Worm (Caenorhabditis elegans): Measurements from ENCODE around the gene T12A7.2.

The T12A7.2 gene

DNA sequence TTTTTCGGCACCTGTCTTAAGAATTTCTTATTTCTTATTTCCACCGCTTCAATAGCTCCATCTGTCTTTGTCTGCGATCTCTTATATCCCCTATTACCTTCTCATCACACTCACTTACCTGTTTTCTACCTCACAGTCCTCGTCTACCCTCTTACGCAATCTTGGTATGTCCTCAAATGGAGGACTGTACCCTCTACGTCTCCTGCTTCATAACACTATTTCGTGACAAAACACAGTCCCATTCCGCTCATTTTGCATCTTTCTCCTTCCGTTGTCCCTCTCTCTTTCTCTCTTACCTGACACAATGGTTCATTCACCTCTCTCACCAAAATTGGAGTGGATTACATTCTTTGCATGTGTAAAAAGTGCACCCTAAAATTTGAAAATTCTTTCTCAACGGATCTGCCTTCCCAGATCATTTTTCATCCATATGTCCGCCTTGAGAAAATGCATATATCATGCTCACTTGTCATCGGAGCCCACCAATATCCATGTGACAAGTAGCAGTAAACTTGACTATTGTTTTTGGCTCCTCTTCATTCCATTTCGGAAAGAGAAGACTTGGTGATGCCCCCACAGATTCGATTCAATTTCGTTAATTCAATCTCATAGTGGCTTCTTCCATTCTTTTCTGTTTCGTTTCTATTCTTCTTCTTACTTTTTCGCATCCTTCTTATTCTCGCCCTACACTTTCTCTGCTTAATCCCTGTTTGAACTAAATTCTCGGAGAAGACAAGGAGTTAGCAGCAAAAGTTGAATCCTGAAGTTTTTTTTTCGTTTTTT lies 43.6 kb downstream of the T12A7.2 start:
- TF ChIP-seq dpl-1 (GFP tag; optimal IDR thresholded peaks at IDR 0.05) (no peak), hmg-1.2 (GFP tag; IDR thresholded peaks at IDR 0.05) (peak; percentile 22; the same call in 1 of the 2 replicates), ets-4 (GFP tag; optimal IDR thresholded peaks at IDR 0.05) (no peak), F23B12.7 (tag; optimal IDR thresholded peaks at IDR 0.05; ENCODE audit: insufficient read depth) (no peak)

DNA sequence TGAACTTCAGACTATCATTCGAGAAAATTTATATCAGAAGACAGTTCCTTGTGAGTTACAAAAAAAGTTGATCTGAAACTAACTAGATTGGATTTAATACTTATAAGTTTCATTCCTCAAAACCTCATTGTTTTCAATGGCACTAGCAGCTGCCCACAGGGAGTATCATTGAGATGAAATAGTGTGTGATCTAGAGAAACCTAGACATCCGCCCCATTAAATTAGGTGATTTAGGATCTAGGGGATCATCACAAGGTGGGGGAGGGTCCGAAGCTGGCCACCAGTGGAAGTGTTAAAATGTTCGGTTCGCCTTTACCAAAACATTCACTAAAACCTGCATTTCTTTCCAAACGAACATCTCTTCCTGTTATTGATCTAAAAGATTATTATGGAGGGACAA lies 44.5 kb downstream of the T12A7.2 start:
- TF ChIP-seq let-607 (tag; optimal IDR thresholded peaks at IDR 0.05), result no peak
- no peak for TF ChIP-seq attf-6 (GFP tag; IDR thresholded peaks at IDR 0.05)
- TF ChIP-seq ztf-3 (GFP tag; optimal IDR thresholded peaks at IDR 0.05), result no peak
- TF ChIP-seq mxl-1 (tag; optimal IDR thresholded peaks at IDR 0.05), result no peak
- no peak for TF ChIP-seq snpc-3.4 (tag; optimal IDR thresholded peaks at IDR 0.05)
- no peak for TF ChIP-seq ceh-27 (GFP tag; optimal IDR thresholded peaks at IDR 0.05)
- TF ChIP-seq egl-44 (GFP tag; IDR thresholded peaks at IDR 0.05), result no peak
- TF ChIP-seq F22D6.2 (tag; optimal IDR thresholded peaks at IDR 0.05), result no peak
- no peak for TF ChIP-seq athp-1 (tag; optimal IDR thresholded peaks at IDR 0.05)
- no peak for TF ChIP-seq madf-10 (tag; optimal IDR thresholded peaks at IDR 0.05)
- no peak for TF ChIP-seq F52B5.7 (tag; optimal IDR thresholded peaks at IDR 0.05)
- no peak for TF ChIP-seq hlh-26 (GFP tag; conservative IDR thresholded peaks at IDR 0.05)
- no peak for TF ChIP-seq lsl-1 (GFP tag; optimal IDR thresholded peaks at IDR 0.05)
- no peak for TF ChIP-seq lin-35 (GFP tag; optimal IDR thresholded peaks at IDR 0.05)
- no peak for TF ChIP-seq hrde-1 (tag; optimal IDR thresholded peaks at IDR 0.05; ENCODE audit: borderline replicate concordance)
- no peak for TF ChIP-seq ceh-58 (GFP tag; IDR thresholded peaks at IDR 0.05)
- no peak for TF ChIP-seq gei-17 (GFP tag; optimal IDR thresholded peaks at IDR 0.05)
- no peak for TF ChIP-seq K11D2.4 (GFP tag; IDR thresholded peaks at IDR 0.05)

DNA sequence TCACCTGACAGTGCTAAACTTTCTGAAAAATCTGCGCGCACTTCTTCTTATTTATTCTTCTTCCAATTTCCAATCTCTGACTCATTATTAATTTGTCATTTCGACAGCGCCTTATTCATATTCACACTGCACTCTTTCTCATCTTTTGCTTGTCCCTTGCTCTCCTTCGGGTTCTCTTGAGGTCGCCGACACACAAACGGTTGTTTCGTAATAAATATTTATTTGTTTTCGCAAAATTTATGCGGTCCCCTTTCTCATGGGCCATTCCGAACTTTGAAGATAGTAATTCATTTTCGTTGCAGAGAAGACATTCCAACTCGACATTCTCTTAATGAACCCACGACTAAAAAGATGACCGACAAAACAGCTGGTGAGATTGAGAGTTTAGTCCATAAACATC lies 46.2 kb downstream of the T12A7.2 start, which contains the start of gene magi-1:
magi-1 (plus strand) TSS at position 301 of the 400 bp plus-strand sequence.
- TF ChIP-seq cebp-1 (GFP tag; IDR thresholded peaks at IDR 0.05), result no peak
- TF ChIP-seq cebp-1 (tag; optimal IDR thresholded peaks at IDR 0.05), result no peak
- TF ChIP-seq Y56A3A.18 (GFP tag; IDR thresholded peaks at IDR 0.05), result no peak
- no peak for TF ChIP-seq xnd-1 (tag; optimal IDR thresholded peaks at IDR 0.05)
- no peak for TF ChIP-seq efl-1 (GFP tag; optimal IDR thresholded peaks at IDR 0.05)

DNA sequence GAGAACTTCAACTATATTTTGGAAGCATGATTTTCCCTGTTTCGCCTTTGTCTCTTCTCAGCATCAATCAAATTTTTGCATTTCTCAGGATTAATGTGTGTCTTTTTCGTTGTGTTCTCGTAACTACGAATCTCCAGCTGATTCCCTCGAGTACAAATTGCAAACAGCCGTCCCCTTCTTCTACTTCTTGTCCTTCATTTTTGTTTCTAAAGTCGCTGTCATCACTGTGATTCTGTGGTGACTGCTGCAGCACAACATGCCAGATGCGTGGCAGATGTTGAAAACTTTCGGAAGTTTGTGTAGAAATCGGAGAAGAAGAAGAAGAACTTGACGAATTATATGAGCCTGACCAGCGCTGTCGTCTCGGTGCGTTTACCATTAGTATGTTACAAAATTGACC lies 47.6 kb downstream of the T12A7.2 start:
- TF ChIP-seq F22D6.2 (tag; optimal IDR thresholded peaks at IDR 0.05) (no peak), him-1 (tag; optimal IDR thresholded peaks at IDR 0.05) (no peak)

DNA sequence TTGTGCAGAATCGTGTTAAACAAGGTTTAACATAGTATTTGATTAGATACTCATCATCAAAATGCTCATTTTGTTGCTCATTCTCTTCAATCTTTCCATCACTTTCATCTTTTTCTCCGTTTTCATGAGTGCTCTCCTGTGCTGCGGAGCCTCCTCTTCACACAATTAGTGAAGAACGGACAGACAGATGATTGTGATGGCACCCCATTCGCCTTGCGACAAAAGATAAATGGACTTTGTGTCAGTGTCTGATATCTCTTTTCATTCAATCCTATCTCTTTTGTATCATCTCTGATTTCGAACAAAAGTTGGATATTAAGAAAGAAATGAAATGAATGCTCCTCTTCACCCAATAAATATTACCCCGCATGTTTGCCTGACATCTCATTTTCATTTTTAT lies 50.6 kb downstream of the T12A7.2 start:
- TF ChIP-seq nhr-179 (tag; optimal IDR thresholded peaks at IDR 0.05) (no peak), pbrm-1 (GFP tag; IDR thresholded peaks at IDR 0.05) (no peak), F33H1.4 (GFP tag; IDR thresholded peaks at IDR 0.05) (no peak), dpl-1 (GFP tag; optimal IDR thresholded peaks at IDR 0.05) (no peak), lin-35 (GFP tag; optimal IDR thresholded peaks at IDR 0.05) (no peak), mxl-1 (tag; optimal IDR thresholded peaks at IDR 0.05) (no peak)

All from whole organism, young adult.